Fruit fly (Drosophila melanogaster) whole organism, embryonic: ENCODE measurements around the gene ATPsynepsilonL.

ENCODE experiments used
- Aef1 ChIP-seq: fragments of 200-800 bp; sonication (Bioruptor generic); IDR thresholded peaks from 3 replicates; pipeline ENCODE4 v1.3.6; 2022; ENCODE audit warnings: missing biosample characterization, missing genetic modification characterization
- B-H2 ChIP-seq: fragments of 200-800 bp; sonication (Bioruptor generic); optimal IDR thresholded peaks from 2 replicates; lab custom pipeline; 2018; ENCODE audit warnings: missing biosample characterization, mild to moderate bottlenecking, missing genetic modification characterization
- CG13296 ChIP-seq: fragments of 200-800 bp; sonication (Bioruptor generic); optimal IDR thresholded peaks from 3 replicates; lab custom pipeline; 2018; ENCODE audit warnings: missing biosample characterization, mild to moderate bottlenecking, missing genetic modification characterization
- CG13424 ChIP-seq: fragments of 200-800 bp; sonication (Bioruptor generic); optimal IDR thresholded peaks from 2 replicates; lab custom pipeline; 2019; ENCODE audit warnings: missing biosample characterization, mild to moderate bottlenecking, missing genetic modification characterization, moderate library complexity
- CG15479 ChIP-seq: fragments of 200-800 bp; sonication (Bioruptor generic); optimal IDR thresholded peaks from 3 replicates; lab custom pipeline; 2019; ENCODE audit warnings: missing biosample characterization, mild to moderate bottlenecking, missing genetic modification characterization, moderate library complexity
- CG15601 ChIP-seq: fragments of 200-800 bp; sonication (Bioruptor generic); optimal IDR thresholded peaks from 3 replicates; lab custom pipeline; 2019; ENCODE audit warnings: missing biosample characterization, mild to moderate bottlenecking, missing genetic modification characterization, moderate library complexity
- CG16863 ChIP-seq: fragments of 200-800 bp; sonication (Bioruptor generic); optimal IDR thresholded peaks from 3 replicates; lab custom pipeline; 2016; ENCODE audit warnings: missing biosample characterization, missing genetic modification characterization
- CG32532 ChIP-seq: fragments of 200-800 bp; sonication (Bioruptor generic); IDR thresholded peaks from 2 replicates; pipeline ENCODE4 v1.3.6; 2022; ENCODE audit warnings: missing biosample characterization, missing genetic modification characterization
- CG3281 ChIP-seq: fragments of 200-800 bp; sonication (Bioruptor generic); optimal IDR thresholded peaks from 3 replicates; lab custom pipeline; 2017; ENCODE audit warnings: missing biosample characterization, mild to moderate bottlenecking, missing genetic modification characterization
- CG34422 ChIP-seq: fragments of 200-800 bp; sonication (Bioruptor generic); IDR thresholded peaks from 3 replicates; pipeline ENCODE4 v1.3.6; 2022; ENCODE audit warnings: missing biosample characterization, missing genetic modification characterization
- CG4820 ChIP-seq: fragments of 200-800 bp; sonication (Bioruptor generic); optimal IDR thresholded peaks from 3 replicates; lab custom pipeline; 2016; ENCODE audit warnings: missing biosample characterization, missing genetic modification characterization
- CG8478 ChIP-seq: fragments of >200 bp; optimal IDR thresholded peaks from 2 replicates; lab custom pipeline; 2018
- CG9932 ChIP-seq: fragments of 200-800 bp; sonication (Bioruptor generic); IDR thresholded peaks from 2 replicates; pipeline ENCODE4 v1.3.6; 2022; ENCODE audit warnings: missing biosample characterization, missing genetic modification characterization
- Camta ChIP-seq: fragments of 200-800 bp; sonication (Bioruptor generic); optimal IDR thresholded peaks from 2 replicates; lab custom pipeline; 2016; ENCODE audit warnings: missing biosample characterization, missing genetic modification characterization
- Dad ChIP-seq: fragments of 200-800 bp; sonication (Bioruptor generic); optimal IDR thresholded peaks from 3 replicates; lab custom pipeline; 2016; ENCODE audit warnings: missing biosample characterization, missing genetic modification characterization
- Dbx ChIP-seq: fragments of 200-800 bp; sonication (Bioruptor generic); IDR thresholded peaks from 3 replicates; pipeline ENCODE4 v1.3.6; 2022; ENCODE audit warnings: missing biosample characterization, missing genetic modification characterization
- Dll ChIP-seq: fragments of 200-800 bp; sonication (Bioruptor generic); IDR thresholded peaks from 4 replicates; pipeline ENCODE4 v1.3.6; 2022; ENCODE audit warnings: missing biosample characterization, missing genetic modification characterization; ENCODE audit not compliant: partially characterized antibody
- GATAe ChIP-seq: fragments of 200-800 bp; sonication (Bioruptor generic); conservative IDR thresholded peaks from 2 replicates; pipeline ENCODE4 v1.3.6; 2022; ENCODE audit warnings: missing biosample characterization, missing genetic modification characterization
- HLHmδ ChIP-seq: fragments of 200-800 bp; sonication (Bioruptor generic); optimal IDR thresholded peaks from 2 replicates; lab custom pipeline; 2018; ENCODE audit warnings: missing biosample characterization, mild to moderate bottlenecking, missing genetic modification characterization, moderate library complexity
- Hmx ChIP-seq: fragments of 200-800 bp; sonication (Bioruptor generic); optimal IDR thresholded peaks from 2 replicates; lab custom pipeline; 2016; ENCODE audit warnings: missing biosample characterization, missing genetic modification characterization
- Hr39 ChIP-seq: fragments of >200 bp; optimal IDR thresholded peaks from 2 replicates; lab custom pipeline; 2017
- MBD-R2 ChIP-seq: fragments of 200-800 bp; sonication (Bioruptor generic); IDR thresholded peaks from 2 replicates; pipeline ENCODE4 v1.3.6; 2022; ENCODE audit warnings: missing biosample characterization, missing genetic modification characterization
- Med ChIP-seq: fragments of 200-800 bp; sonication (Bioruptor generic); peaks from one replicate; lab custom pipeline; 2016; ENCODE audit warnings: missing biosample characterization, missing genetic modification characterization, mild to moderate bottlenecking, inconsistent platforms, moderate library complexity
- Mes4 ChIP-seq: fragments of 200-800 bp; sonication (Bioruptor generic); optimal IDR thresholded peaks from 2 replicates; lab custom pipeline; 2016; ENCODE audit warnings: missing biosample characterization, missing genetic modification characterization
- Ptx1 ChIP-seq: fragments of 200-800 bp; sonication (Bioruptor generic); IDR thresholded peaks from 2 replicates; pipeline ENCODE4 v1.3.6; 2022; ENCODE audit warnings: missing biosample characterization, missing genetic modification characterization
- Side ChIP-seq: fragments of 200-800 bp; sonication (Bioruptor generic); optimal IDR thresholded peaks from 2 replicates; lab custom pipeline; 2016; ENCODE audit warnings: missing biosample characterization, missing genetic modification characterization
- YL-1 ChIP-seq: fragments of 200-800 bp; sonication (Bioruptor generic); optimal IDR thresholded peaks from 3 replicates; lab custom pipeline; 2017; ENCODE audit warnings: missing biosample characterization, mild to moderate bottlenecking, missing genetic modification characterization
- al ChIP-seq: fragments of 200-800 bp; sonication (Bioruptor generic); IDR thresholded peaks from 2 replicates; pipeline ENCODE4 v1.3.6; 2022; ENCODE audit warnings: missing biosample characterization, missing genetic modification characterization
- ara ChIP-seq: fragments of 200-800 bp; sonication (Bioruptor generic); IDR thresholded peaks from 2 replicates; pipeline ENCODE4 v1.3.6; 2022; ENCODE audit warnings: missing biosample characterization, missing genetic modification characterization
- bbx ChIP-seq: fragments of 200-800 bp; sonication (Bioruptor generic); IDR thresholded peaks from 2 replicates; pipeline ENCODE4 v1.3.6; 2022; ENCODE audit warnings: missing biosample characterization, missing genetic modification characterization; ENCODE audit not compliant: partially characterized antibody
- chif ChIP-seq, 2 experiments: fragments of 200-800 bp; sonication (Bioruptor generic); optimal IDR thresholded peaks; 3 replicates each; lab custom pipeline; 2016; ENCODE audit warnings: missing biosample characterization in 2 of 2, missing genetic modification characterization in 2 of 2
- ci ChIP-seq: fragments of 200-800 bp; sonication (Bioruptor generic); IDR thresholded peaks from 3 replicates; pipeline ENCODE4 v1.3.6; 2022; ENCODE audit warnings: missing biosample characterization, missing genetic modification characterization
- cwo ChIP-seq: fragments of 200-800 bp; sonication (Bioruptor generic); optimal IDR thresholded peaks from 3 replicates; lab custom pipeline; 2017; ENCODE audit warnings: missing biosample characterization, missing genetic modification characterization, mild to moderate bottlenecking, moderate library complexity, missing genetic modification reagents
- dm ChIP-seq: fragments of 200-800 bp; sonication (Bioruptor generic); optimal IDR thresholded peaks from 3 replicates; lab custom pipeline; 2016; ENCODE audit warnings: missing biosample characterization, missing genetic modification characterization
- dpn ChIP-seq, 2 experiments: fragments of 200-800 bp; sonication (Bioruptor generic); optimal IDR thresholded peaks; 3 replicates each; lab custom pipeline; 2016; ENCODE audit warnings: missing biosample characterization in 2 of 2, missing genetic modification characterization in 2 of 2
- fd64A ChIP-seq: fragments of 200-800 bp; sonication (Bioruptor generic); optimal IDR thresholded peaks from 3 replicates; lab custom pipeline; 2018; ENCODE audit warnings: missing biosample characterization, mild to moderate bottlenecking, missing genetic modification characterization
- gem ChIP-seq: fragments of 200-800 bp; sonication (Bioruptor generic); optimal IDR thresholded peaks from 2 replicates; lab custom pipeline; 2019; ENCODE audit warnings: missing biosample characterization, mild to moderate bottlenecking, missing genetic modification characterization, moderate library complexity
- kah ChIP-seq: fragments of 200-800 bp; sonication (Bioruptor generic); optimal IDR thresholded peaks from 2 replicates; lab custom pipeline; 2018; ENCODE audit warnings: missing biosample characterization, mild to moderate bottlenecking, missing genetic modification characterization
- lmd ChIP-seq: fragments of 200-800 bp; sonication (Bioruptor generic); IDR thresholded peaks from 2 replicates; pipeline ENCODE4 v1.3.6; 2022; ENCODE audit warnings: missing biosample characterization, missing genetic modification characterization
- lov ChIP-seq, 2 experiments: fragments of 200-800 bp in 1 of 2; fragments of >200 bp in 1 of 2; sonication (Bioruptor generic) in 1 of 2; IDR thresholded peaks in 1 of 2; optimal IDR thresholded peaks in 1 of 2; 2 replicates in 1 of 2; 3 replicates in 1 of 2; pipeline versions ENCODE4 v1.3.6 to Lab custom; 2017 to 2022; ENCODE audit warnings: missing biosample characterization in 1 of 2, missing genetic modification characterization in 1 of 2
- maf-S ChIP-seq: fragments of 200-800 bp; sonication (Bioruptor generic); optimal IDR thresholded peaks from 2 replicates; lab custom pipeline; 2016; ENCODE audit warnings: missing biosample characterization, missing genetic modification characterization
- pfk ChIP-seq: fragments of 200-800 bp; sonication (Bioruptor generic); optimal IDR thresholded peaks from 2 replicates; lab custom pipeline; 2018; ENCODE audit warnings: missing biosample characterization, mild to moderate bottlenecking, missing genetic modification characterization, moderate library complexity
- prd ChIP-seq, 3 experiments: fragments of >200 bp in 2 of 3; fragments of 200-800 bp in 1 of 3; sonication (Bioruptor generic) in 1 of 3; optimal IDR thresholded peaks in 2 of 3; IDR thresholded peaks in 1 of 3; 2 replicates in 2 of 3; 3 replicates in 1 of 3; pipeline versions ENCODE4 v1.3.6 to Lab custom; 2017 to 2022; ENCODE audit warnings: missing biosample characterization in 1 of 3, missing genetic modification characterization in 1 of 3
- pros ChIP-seq: fragments of 200-800 bp; sonication (Bioruptor generic); optimal IDR thresholded peaks from 3 replicates; lab custom pipeline; 2019; ENCODE audit warnings: missing biosample characterization, mild to moderate bottlenecking, missing genetic modification characterization, moderate library complexity
- row ChIP-seq: fragments of 200-800 bp; sonication (Bioruptor generic); IDR thresholded peaks from 3 replicates; pipeline ENCODE4 v1.3.6; 2022; ENCODE audit warnings: missing biosample characterization, missing genetic modification characterization
- sd ChIP-seq: fragments of 200-800 bp; sonication (Bioruptor generic); optimal IDR thresholded peaks from 3 replicates; lab custom pipeline; 2018; ENCODE audit warnings: missing biosample characterization, mild to moderate bottlenecking, missing genetic modification characterization, moderate library complexity
- sens-2 ChIP-seq: fragments of 200-800 bp; sonication (Bioruptor generic); IDR thresholded peaks from 2 replicates; pipeline ENCODE4 v1.3.6; 2022; ENCODE audit warnings: missing biosample characterization, missing genetic modification characterization
- sna ChIP-seq: fragments of 200-800 bp; sonication (Bioruptor generic); IDR thresholded peaks from 2 replicates; pipeline ENCODE4 v1.3.6; 2022; ENCODE audit warnings: missing biosample characterization, missing genetic modification characterization; ENCODE audit not compliant: partially characterized antibody
- zfh1 ChIP-seq: fragments of 200-800 bp; sonication (Bioruptor generic); IDR thresholded peaks from 3 replicates; pipeline ENCODE4 v1.3.6; 2022; ENCODE audit warnings: missing biosample characterization, missing genetic modification characterization

ATPsynepsilonL gene

dm6 chr3R:10109212-10109880 lies 12.2 kb upstream of the ATPsynepsilonL start (continued):
- no peak for TF ChIP-seq CG16863 (GFP tag; lab: Kevin White, UChicago)
- TF ChIP-seq Dll (GFP tag; lab: Robert Waterston, UW): peak; percentile 53; the same call in 2 of the 4 replicates
- peak; percentile 27; the same call in 1 of the 3 replicates for TF ChIP-seq CG34422 (GFP tag; lab: Robert Waterston, UW)
- peak; percentile 82 for TF ChIP-seq Med
- peak; percentile 1 for TF ChIP-seq YL-1 (GFP tag; lab: Kevin White, UChicago)
- TF ChIP-seq dpn (GFP tag; optimal IDR thresholded peaks at IDR 0.05; lab: Kevin White, UChicago): no peak
- TF ChIP-seq cwo (GFP tag; lab: Kevin White, UChicago): peak; percentile 11
- TF ChIP-seq sd: peak; percentile 89
- no peak for TF ChIP-seq maf-S (GFP tag; lab: Kevin White, UChicago)
- no peak; the same call in 2 of the 3 replicates for TF ChIP-seq ci
- TF ChIP-seq CG13424: peak; percentile 2
- TF ChIP-seq CG15479 (GFP tag; lab: Kevin White, UChicago): peak; percentile 26
- no peak for TF ChIP-seq CG3281 (GFP tag; lab: Kevin White, UChicago)
- TF ChIP-seq kah (GFP tag; lab: Kevin White, UChicago): peak; percentile 45
- TF ChIP-seq chif (GFP tag; optimal IDR thresholded peaks at IDR 0.05; lab: Kevin White, UChicago): no peak
- TF ChIP-seq al (GFP tag; lab: Robert Waterston, UW): no peak
- peak; percentile 60; the same call in 1 of the 2 replicates for TF ChIP-seq CG32532 (GFP tag; lab: Robert Waterston, UW)
- peak; percentile 46 for TF ChIP-seq pros
- peak; percentile 10 for TF ChIP-seq dm
- no peak for TF ChIP-seq prd (optimal IDR thresholded peaks at IDR 0.05; lab: Kevin White, UChicago)
- TF ChIP-seq prd (GFP tag; IDR thresholded peaks at IDR 0.05; lab: Robert Waterston, UW): 0 out of 3 replicates have a peak, but pooled peaks have one; percentile 16
- peak; percentile 26; the same call in 1 of the 2 replicates for TF ChIP-seq MBD-R2 (GFP tag; lab: Robert Waterston, UW)
- TF ChIP-seq lov (optimal IDR thresholded peaks at IDR 0.05; lab: Kevin White, UChicago): no peak
- TF ChIP-seq lov (GFP tag; IDR thresholded peaks at IDR 0.05; lab: Robert Waterston, UW): no peak
- no peak for TF ChIP-seq fd64A
- no peak for TF ChIP-seq GATAe (GFP tag; lab: Robert Waterston, UW)
- peak; percentile 54; the same call in 2 of the 3 replicates for TF ChIP-seq row (GFP tag; lab: Robert Waterston, UW)
- TF ChIP-seq zfh1 (GFP tag; lab: Robert Waterston, UW): no peak
- TF ChIP-seq Camta (GFP tag; lab: Kevin White, UChicago): no peak
- TF ChIP-seq B-H2 (GFP tag; lab: Kevin White, UChicago): no peak
- TF ChIP-seq Hr39 (lab: Kevin White, UChicago): no peak
- no peak for TF ChIP-seq CG4820
- TF ChIP-seq gem: peak; percentile 6
- TF ChIP-seq CG9932: 0 out of 2 replicates have a peak, but pooled peaks have one; percentile 21
- TF ChIP-seq Ptx1 (GFP tag; lab: Robert Waterston, UW): peak; percentile 16; the same call in 1 of the 2 replicates
- no peak for TF ChIP-seq Aef1 (GFP tag; lab: Robert Waterston, UW)
- TF ChIP-seq sna (GFP tag; lab: Robert Waterston, UW): peak; percentile 33; the same call in 1 of the 2 replicates
- no peak for TF ChIP-seq Dad (GFP tag; lab: Kevin White, UChicago)
- TF ChIP-seq pfk (GFP tag; lab: Kevin White, UChicago): no peak
- no peak for TF ChIP-seq Mes4 (GFP tag; lab: Kevin White, UChicago)
- TF ChIP-seq sens-2 (GFP tag; lab: Robert Waterston, UW): no peak
- no peak for TF ChIP-seq Side (GFP tag; lab: Kevin White, UChicago)
- peak; percentile 54; the same call in 2 of the 3 replicates for TF ChIP-seq Dbx
- 0 out of 2 replicates have a peak, but pooled peaks have one; percentile 17 for TF ChIP-seq ara
- TF ChIP-seq CG8478 (lab: Kevin White, UChicago): peak; percentile 53
- no peak for TF ChIP-seq CG13296 (GFP tag; lab: Kevin White, UChicago)
- no peak for TF ChIP-seq bbx (GFP tag; lab: Robert Waterston, UW)
- TF ChIP-seq lmd (GFP tag; lab: Robert Waterston, UW): no peak
- TF ChIP-seq HLHmδ (GFP tag; lab: Kevin White, UChicago): peak; percentile 0
- no peak for TF ChIP-seq CG15601 (tag; lab: Kevin White, UChicago)
- TF ChIP-seq Hmx: no peak
